Fruit fly (Drosophila melanogaster): Measurements from ENCODE around the gene CG6813.

The CG6813 gene

dm6 chr3R:11650105-11651039 is 23.9 kb upstream of the CG6813 start, which contains the start of the genes Csk and Elp1 (continued):
- peak; percentile 31 for TF ChIP-seq CG16815 (GFP tag; optimal IDR thresholded peaks at IDR 0.05)
- TF ChIP-seq CG8478 (optimal IDR thresholded peaks at IDR 0.05) = peak; percentile 40
- peak; percentile 81 for TF ChIP-seq Ets97D (GFP tag; optimal IDR thresholded peaks at IDR 0.05)
- TF ChIP-seq run (tag; optimal IDR thresholded peaks at IDR 0.05) = peak; percentile 18
- TF ChIP-seq prd (optimal IDR thresholded peaks at IDR 0.05) = no peak
- TF ChIP-seq prd (GFP tag; IDR thresholded peaks at IDR 0.05) = peak; percentile 48; the same call in 1 of the 3 replicates
- TF ChIP-seq gsb-n (tag; optimal IDR thresholded peaks at IDR 0.05) = peak; percentile 43
- TF ChIP-seq CHES-1-like (GFP tag; optimal IDR thresholded peaks at IDR 0.05) = peak; percentile 36
- no peak for TF ChIP-seq dati (GFP tag; IDR thresholded peaks at IDR 0.05)
- TF ChIP-seq CG1603 (tag; optimal IDR thresholded peaks at IDR 0.05) = peak; percentile 54
- peak; percentile 47 for TF ChIP-seq CG13296 (GFP tag; optimal IDR thresholded peaks at IDR 0.05)
- TF ChIP-seq dm (GFP tag; optimal IDR thresholded peaks at IDR 0.05) = peak; percentile 68
- no peak for TF ChIP-seq ham (GFP tag; IDR thresholded peaks at IDR 0.05)
- TF ChIP-seq fd64A (GFP tag; optimal IDR thresholded peaks at IDR 0.05) = peak; percentile 10
- no peak for TF ChIP-seq Atf3 (GFP tag; optimal IDR thresholded peaks at IDR 0.05)
- 0 out of 3 replicates have a peak, but pooled peaks have one; percentile 32 for TF ChIP-seq ci (GFP tag; IDR thresholded peaks at IDR 0.05)
- TF ChIP-seq ro (GFP tag; IDR thresholded peaks at IDR 0.05) = no peak
- no peak for TF ChIP-seq stc (GFP tag; IDR thresholded peaks at IDR 0.05)
- no peak for TF ChIP-seq CG5180 (GFP tag; optimal IDR thresholded peaks at IDR 0.05)
- TF ChIP-seq Lpt (GFP tag; optimal IDR thresholded peaks at IDR 0.05) = no peak
- no peak for TF ChIP-seq CG1529 (GFP tag; optimal IDR thresholded peaks at IDR 0.05)
- TF ChIP-seq exex (tag; optimal IDR thresholded peaks at IDR 0.05) = peak; percentile 16
- TF ChIP-seq CG7556 (GFP tag; optimal IDR thresholded peaks at IDR 0.05) = peak; percentile 41
- TF ChIP-seq CG11560 (tag; IDR thresholded peaks at IDR 0.05) = no peak
- peak; percentile 18; the same call in 1 of the 2 replicates for TF ChIP-seq chm (GFP tag; IDR thresholded peaks at IDR 0.05)
- peak; percentile 30 for TF ChIP-seq CG8388 (GFP tag; optimal IDR thresholded peaks at IDR 0.05)
- TF ChIP-seq CG9932 (GFP tag; IDR thresholded peaks at IDR 0.05) = peak; percentile 69
- peak; percentile 56; the same call in 1 of the 2 replicates for TF ChIP-seq Xrp1 (GFP tag; IDR thresholded peaks at IDR 0.05)
- TF ChIP-seq CG4282 (GFP tag; optimal IDR thresholded peaks at IDR 0.05) = no peak
- no peak for TF ChIP-seq CG32772 (GFP tag; IDR thresholded peaks at IDR 0.05)
- TF ChIP-seq CTCF (GFP tag; optimal IDR thresholded peaks at IDR 0.05) = no peak
- TF ChIP-seq Gsc (GFP tag; IDR thresholded peaks at IDR 0.05) = no peak
- peak in 1 of 3 experiments; percentile 63 for TF ChIP-seq lola (GFP tag; optimal IDR thresholded peaks at IDR 0.05)
- peak; percentile 73 for TF ChIP-seq twi (tag; optimal IDR thresholded peaks at IDR 0.05)

DNA sequence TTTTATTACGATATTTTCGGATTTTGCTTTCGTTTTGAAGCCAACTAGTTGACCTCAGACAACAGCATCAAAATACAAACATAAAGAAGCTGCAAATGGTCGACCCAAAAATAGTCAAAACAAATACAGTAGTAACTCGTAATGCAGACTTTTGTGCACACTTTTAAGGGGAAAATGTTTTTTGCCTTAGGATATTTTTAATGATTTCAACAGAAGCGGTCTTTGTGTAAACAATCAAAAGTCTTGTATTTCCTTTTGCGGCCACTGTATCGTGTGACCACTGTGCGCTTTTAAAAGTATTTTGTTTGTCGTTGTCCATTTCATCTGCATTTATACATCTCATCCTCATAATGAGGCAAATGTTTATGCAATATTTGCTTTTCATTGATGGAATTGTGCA is 23.0 kb upstream of the CG6813 start:
- no peak for TF ChIP-seq tna (GFP tag; IDR thresholded peaks at IDR 0.05; ENCODE audit: partially characterized antibody)
- peak; percentile 94 for TF ChIP-seq CG1602 (GFP tag; optimal IDR thresholded peaks at IDR 0.05)
- TF ChIP-seq CG6272 (GFP tag; IDR thresholded peaks at IDR 0.05) = peak; percentile 93
- peak; percentile 98 for TF ChIP-seq CG10543 (GFP tag; optimal IDR thresholded peaks at IDR 0.05)
- no peak for TF ChIP-seq Stat92E (GFP tag; optimal IDR thresholded peaks at IDR 0.05)
- TF ChIP-seq gsb-n (tag; optimal IDR thresholded peaks at IDR 0.05) = peak; percentile 73
- peak; percentile 67 for TF ChIP-seq CG17802 (tag; optimal IDR thresholded peaks at IDR 0.05)
- no peak for TF ChIP-seq unc-4 (GFP tag; IDR thresholded peaks at IDR 0.05; ENCODE audit: partially characterized antibody)
- TF ChIP-seq gro (GFP tag; optimal IDR thresholded peaks at IDR 0.05) = peak; percentile 99
- TF ChIP-seq zfh2 (GFP tag; optimal IDR thresholded peaks at IDR 0.05) = peak; percentile 98
- peak; percentile 97 for TF ChIP-seq Sox102F (GFP tag; optimal IDR thresholded peaks at IDR 0.05)
- peak; percentile 87 for TF ChIP-seq CG7987 (GFP tag; optimal IDR thresholded peaks at IDR 0.05)
- peak; percentile 97 for TF ChIP-seq dmrt99B (tag; optimal IDR thresholded peaks at IDR 0.05)
- TF ChIP-seq CG16813 (GFP tag; IDR thresholded peaks at IDR 0.05; ENCODE audit: partially characterized antibody) = no peak
- peak; percentile 97 for TF ChIP-seq stc (GFP tag; IDR thresholded peaks at IDR 0.05)
- peak; percentile 95 for TF ChIP-seq CG12104 (GFP tag; optimal IDR thresholded peaks at IDR 0.05)
- peak; percentile 97 for TF ChIP-seq CG33213 (GFP tag; optimal IDR thresholded peaks at IDR 0.05)
- TF ChIP-seq zf30C (GFP tag; optimal IDR thresholded peaks at IDR 0.05) = no peak
- peak; percentile 93 for TF ChIP-seq CG17385 (GFP tag; optimal IDR thresholded peaks at IDR 0.05)

All from whole organism, embryonic.